Worm (Caenorhabditis elegans) whole organism, L2 larva: Measurements from ENCODE around the gene srz-16.

ENCODE experiments used
- C34F6.9 ChIP-seq: fragments of 150-350 bp; optimal IDR thresholded peaks from 2 replicates; lab custom pipeline; 2014; ENCODE audit warnings: missing biosample characterization, missing genetic modification characterization
- R02D3.7 ChIP-seq: fragments of 150-350 bp; optimal IDR thresholded peaks from 2 replicates; lab custom pipeline; 2014; ENCODE audit warnings: missing biosample characterization, missing genetic modification characterization
- Y55F3AM.14 ChIP-seq: fragments of 200-800 bp; sonication (Bioruptor generic); optimal IDR thresholded peaks from 2 replicates; lab custom pipeline; 2018; ENCODE audit warnings: mild to moderate bottlenecking, missing genetic modification characterization, missing compliant biosample characterization
- alr-1 ChIP-seq: fragments of 150-350 bp; optimal IDR thresholded peaks from 2 replicates; lab custom pipeline; 2014; ENCODE audit warnings: missing biosample characterization, missing genetic modification characterization
- aly-2 ChIP-seq: fragments of 150-350 bp; optimal IDR thresholded peaks from 2 replicates; lab custom pipeline; 2014; ENCODE audit warnings: missing biosample characterization, missing genetic modification characterization
- ama-1 ChIP-seq: fragments of 150-350 bp; optimal IDR thresholded peaks from 2 replicates; lab custom pipeline; 2018; ENCODE audit warnings: inconsistent platforms
- ceh-82 ChIP-seq: fragments of 150-350 bp; optimal IDR thresholded peaks from 2 replicates; lab custom pipeline; 2014; ENCODE audit warnings: missing biosample characterization, missing genetic modification characterization
- crh-2 ChIP-seq: sonication (generic microtip); optimal IDR thresholded peaks from 2 replicates; lab custom pipeline; 2017; ENCODE audit warnings: missing biosample characterization, missing genetic modification characterization
- elt-1 ChIP-seq: fragments of 150-350 bp; optimal IDR thresholded peaks from 2 replicates; lab custom pipeline; 2014; ENCODE audit warnings: missing biosample characterization, missing genetic modification characterization
- elt-3 ChIP-seq: sonication (generic microtip); optimal IDR thresholded peaks from 2 replicates; lab custom pipeline; 2017; ENCODE audit warnings: missing biosample characterization, missing genetic modification characterization
- fos-1 ChIP-seq: fragments of 150-350 bp; optimal IDR thresholded peaks from 2 replicates; lab custom pipeline; 2014; ENCODE audit warnings: missing biosample characterization, missing genetic modification characterization
- gmeb-1 ChIP-seq: fragments of 150-350 bp; optimal IDR thresholded peaks from 2 replicates; lab custom pipeline; 2014; ENCODE audit warnings: missing biosample characterization, missing genetic modification characterization
- lin-39 ChIP-seq: fragments of 150-350 bp; optimal IDR thresholded peaks from 2 replicates; lab custom pipeline; 2014; ENCODE audit warnings: missing biosample characterization, missing genetic modification reagents, missing genetic modification characterization
- lsy-2 ChIP-seq, 2 experiments: fragments of 150-350 bp in 1 of 2; sonication (generic microtip) in 1 of 2; optimal IDR thresholded peaks; 2 replicates each; lab custom pipeline; 2014 to 2017; ENCODE audit warnings: missing biosample characterization in 2 of 2, missing genetic modification characterization in 2 of 2
- mbf-1 ChIP-seq: sonication (generic microtip); optimal IDR thresholded peaks from 2 replicates; lab custom pipeline; 2017; ENCODE audit warnings: missing biosample characterization, missing genetic modification characterization
- mdl-1 ChIP-seq, 2 experiments: fragments of 150-350 bp in 1 of 2; sonication (generic microtip) in 1 of 2; optimal IDR thresholded peaks; 2 replicates each; lab custom pipeline; 2017; ENCODE audit warnings: missing biosample characterization in 2 of 2, missing genetic modification characterization in 2 of 2
- nhr-10 ChIP-seq: sonication (generic microtip); optimal IDR thresholded peaks from 2 replicates; lab custom pipeline; 2017; ENCODE audit warnings: missing biosample characterization, missing genetic modification characterization
- nhr-11 ChIP-seq: fragments of 150-350 bp; optimal IDR thresholded peaks from 2 replicates; lab custom pipeline; 2014; ENCODE audit warnings: missing biosample characterization, missing genetic modification characterization
- nhr-12 ChIP-seq: fragments of 150-350 bp; optimal IDR thresholded peaks from 2 replicates; lab custom pipeline; 2014; ENCODE audit warnings: missing biosample characterization, missing genetic modification characterization
- nhr-129 ChIP-seq: fragments of 150-350 bp; optimal IDR thresholded peaks from 2 replicates; lab custom pipeline; 2014; ENCODE audit warnings: missing biosample characterization, missing genetic modification characterization
- nhr-21 ChIP-seq: fragments of 150-350 bp; optimal IDR thresholded peaks from 2 replicates; lab custom pipeline; 2014; ENCODE audit warnings: missing biosample characterization, missing genetic modification characterization
- nhr-23 ChIP-seq: fragments of 150-350 bp; optimal IDR thresholded peaks from 2 replicates; lab custom pipeline; 2014; ENCODE audit warnings: missing biosample characterization, missing genetic modification reagents, missing genetic modification characterization
- nhr-237 ChIP-seq: fragments of 150-350 bp; optimal IDR thresholded peaks from 2 replicates; lab custom pipeline; 2014; ENCODE audit warnings: missing biosample characterization, missing genetic modification characterization
- nhr-25 ChIP-seq: fragments of 150-350 bp; sonication (generic microtip); optimal IDR thresholded peaks from 3 replicates; lab custom pipeline; 2014; ENCODE audit warnings: missing biosample characterization, missing genetic modification characterization
- nhr-6 ChIP-seq: fragments of 150-350 bp; optimal IDR thresholded peaks from 2 replicates; lab custom pipeline; 2014; ENCODE audit warnings: missing biosample characterization, missing genetic modification characterization
- peb-1 ChIP-seq: fragments of 150-350 bp; optimal IDR thresholded peaks from 2 replicates; lab custom pipeline; 2014; ENCODE audit warnings: missing biosample characterization, missing genetic modification characterization
- sem-4 ChIP-seq: fragments of 150-350 bp; optimal IDR thresholded peaks from 2 replicates; lab custom pipeline; 2014; ENCODE audit warnings: missing biosample characterization, missing genetic modification reagents, missing genetic modification characterization
- skn-1 ChIP-seq: sonication (generic microtip); optimal IDR thresholded peaks from 2 replicates; lab custom pipeline; 2017; ENCODE audit warnings: missing biosample characterization, missing genetic modification characterization
- sma-3 ChIP-seq: sonication (generic microtip); optimal IDR thresholded peaks from 2 replicates; lab custom pipeline; 2016; ENCODE audit warnings: missing genetic modification reagents, missing genetic modification characterization, missing compliant biosample characterization
- unc-62 ChIP-seq: fragments of 150-350 bp; optimal IDR thresholded peaks from 2 replicates; lab custom pipeline; 2014; ENCODE audit warnings: missing biosample characterization, missing genetic modification reagents, missing genetic modification characterization
- ztf-1 ChIP-seq: fragments of 200-800 bp; sonication (Bioruptor generic); conservative IDR thresholded peaks from 2 replicates; pipeline ENCODE4 v1.3.6; 2022; ENCODE audit warnings: missing genetic modification characterization, missing compliant biosample characterization
- ztf-11 ChIP-seq: sonication (generic microtip); optimal IDR thresholded peaks from 2 replicates; lab custom pipeline; 2017; ENCODE audit warnings: missing biosample characterization, missing genetic modification characterization
- ztf-4 ChIP-seq: fragments of 150-350 bp; optimal IDR thresholded peaks from 2 replicates; lab custom pipeline; 2014; ENCODE audit warnings: missing biosample characterization, missing genetic modification characterization

Gene srz-16

DNA sequence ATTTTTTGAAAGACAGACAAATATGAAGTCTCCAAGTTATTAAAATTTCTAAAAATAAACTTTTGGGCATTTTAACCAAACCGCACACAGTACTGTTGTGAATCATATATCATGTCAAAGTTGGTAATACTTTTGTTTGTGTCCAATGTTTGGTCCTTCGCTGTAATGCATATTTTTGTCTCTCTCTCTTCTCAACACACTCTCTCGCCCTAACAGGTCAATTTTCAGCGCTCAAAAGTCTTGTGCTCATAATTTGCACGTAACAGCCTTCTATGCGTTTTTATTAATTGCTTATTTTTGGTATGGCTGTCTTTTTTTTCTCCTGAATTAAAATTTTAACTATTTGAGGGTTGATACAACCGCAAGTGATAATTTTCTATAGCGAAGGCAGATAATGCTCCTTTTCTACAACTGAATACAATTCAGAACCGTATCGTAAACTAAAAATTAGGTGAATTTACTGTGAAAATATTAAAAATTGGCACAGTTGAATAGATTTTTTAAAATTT is 24.6 kb downstream of the srz-16 start:
- TF ChIP-seq peb-1 (tag; lab: Kevin White, UChicago) = no peak
- TF ChIP-seq Y55F3AM.14 (GFP tag; lab: Kevin White, UChicago) = no peak
- TF ChIP-seq nhr-25 = no peak
- TF ChIP-seq nhr-12 (tag; lab: Kevin White, UChicago) = no peak
- TF ChIP-seq ama-1 (lab: Kevin White, UChicago) = no peak
- TF ChIP-seq nhr-129 (tag; lab: Kevin White, UChicago) = no peak
- TF ChIP-seq, all 48 proteins: peak for 0

DNA sequence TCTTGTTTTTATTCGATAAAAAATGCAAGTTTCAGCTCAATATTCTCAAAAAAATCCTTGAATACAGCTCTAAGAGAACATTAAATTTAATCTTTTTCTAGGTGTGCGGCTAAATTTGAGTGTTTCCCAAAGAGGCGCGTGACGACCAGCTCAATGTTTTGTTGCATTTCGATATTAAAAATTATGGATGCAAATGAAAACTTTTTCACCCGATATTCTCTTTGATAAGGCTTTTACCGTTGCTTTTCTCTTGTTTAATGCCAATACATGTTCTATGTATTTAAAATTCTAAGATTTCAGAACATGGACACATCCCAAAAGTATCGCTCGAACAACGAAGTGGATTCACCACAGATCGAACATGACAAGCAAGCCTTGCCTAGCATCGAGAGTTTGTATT is 28.3 kb downstream of the srz-16 start, which contains the start of gene F19B2.6:
Gene F19B2.6 (plus strand): TSS at position 301 of the 400 bp plus-strand sequence.
- no peak for TF ChIP-seq elt-1 (tag; lab: Kevin White, UChicago)
- no peak for TF ChIP-seq elt-3 (tag; lab: Kevin White, UChicago)
- TF ChIP-seq nhr-25 = no peak
- TF ChIP-seq alr-1 (tag; lab: Kevin White, UChicago) = no peak
- TF ChIP-seq nhr-11 (tag; lab: Kevin White, UChicago) = no peak
- TF ChIP-seq C34F6.9 (tag; lab: Kevin White, UChicago) = no peak
- no peak for TF ChIP-seq sem-4
- no peak for TF ChIP-seq ztf-4 (tag; lab: Kevin White, UChicago)
- TF ChIP-seq skn-1 (tag; lab: Kevin White, UChicago) = no peak
- no peak for TF ChIP-seq Y55F3AM.14 (GFP tag; lab: Kevin White, UChicago)
- no peak for TF ChIP-seq nhr-237 (tag; lab: Kevin White, UChicago)
- no peak for TF ChIP-seq sma-3 (GFP tag; lab: Kevin White, UChicago)
- TF ChIP-seq nhr-12 (tag; lab: Kevin White, UChicago) = no peak
- TF ChIP-seq ztf-1 (GFP tag; lab: Robert Waterston, UW) = no peak
- no peak for TF ChIP-seq mdl-1 (tag; optimal IDR thresholded peaks at IDR 0.05; lab: Kevin White, UChicago)
- TF ChIP-seq aly-2 = no peak
- TF ChIP-seq nhr-6 (tag; lab: Kevin White, UChicago) = no peak
- no peak for TF ChIP-seq ztf-11

DNA sequence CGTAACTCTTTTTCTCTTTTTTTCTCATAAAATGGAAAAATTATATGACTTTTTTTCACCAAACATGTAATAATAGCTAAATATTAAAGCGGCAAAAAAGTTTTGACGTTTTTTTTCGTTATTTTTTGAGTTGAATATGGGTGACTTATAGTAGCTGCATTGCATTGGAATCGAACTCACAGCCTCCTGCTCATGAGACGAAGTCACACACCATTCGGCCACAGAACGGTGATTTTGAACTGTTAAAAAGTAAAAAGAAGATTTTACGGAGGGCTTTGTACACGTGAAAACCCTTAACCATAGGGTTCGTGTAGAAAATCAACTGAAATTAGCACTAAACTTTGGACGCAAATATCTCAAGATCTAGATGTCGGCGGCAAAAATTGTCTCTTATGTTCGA is 34.6 kb downstream of the srz-16 start:
- TF ChIP-seq sem-4 (no peak), nhr-21 (tag; lab: Kevin White, UChicago) (no peak), nhr-11 (tag; lab: Kevin White, UChicago) (no peak), C34F6.9 (tag; lab: Kevin White, UChicago) (no peak), nhr-23 (tag; lab: Kevin White, UChicago) (no peak), mbf-1 (no peak), nhr-10 (tag; lab: Kevin White, UChicago) (no peak), nhr-6 (tag; lab: Kevin White, UChicago) (no peak), mdl-1 (tag; optimal IDR thresholded peaks at IDR 0.05; lab: Kevin White, UChicago) (no peak), fos-1 (no peak)

DNA sequence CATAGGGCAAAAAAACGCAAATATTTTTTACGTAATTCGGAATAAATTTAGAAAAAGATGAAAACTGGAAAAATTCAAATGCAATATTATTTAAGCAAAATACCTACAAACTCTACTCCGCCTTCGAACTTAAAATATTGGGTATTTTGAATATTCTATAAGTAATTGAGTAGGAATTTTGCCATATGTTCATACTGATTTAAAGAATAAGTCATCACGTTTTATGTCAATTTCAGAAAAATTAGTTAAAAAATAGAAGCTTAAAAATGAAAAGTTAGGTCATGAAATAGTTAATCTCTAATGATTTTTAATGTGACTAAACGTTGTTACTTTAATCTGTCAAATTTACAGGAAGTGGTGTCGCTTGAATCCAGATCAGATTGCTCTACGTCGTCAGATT is 35.0 kb downstream of the srz-16 start, which contains the start of gene F19B2.7:
Gene F19B2.7 (plus strand): TSS at position 301 of the 400 bp plus-strand sequence.
- TF ChIP-seq ztf-4 (tag; lab: Kevin White, UChicago) (no peak), unc-62 (GFP tag; lab: Kevin White, UChicago) (no peak), lsy-2 (tag; optimal IDR thresholded peaks at IDR 0.05; lab: Kevin White, UChicago) (no peak), R02D3.7 (tag; lab: Kevin White, UChicago) (no peak)

DNA sequence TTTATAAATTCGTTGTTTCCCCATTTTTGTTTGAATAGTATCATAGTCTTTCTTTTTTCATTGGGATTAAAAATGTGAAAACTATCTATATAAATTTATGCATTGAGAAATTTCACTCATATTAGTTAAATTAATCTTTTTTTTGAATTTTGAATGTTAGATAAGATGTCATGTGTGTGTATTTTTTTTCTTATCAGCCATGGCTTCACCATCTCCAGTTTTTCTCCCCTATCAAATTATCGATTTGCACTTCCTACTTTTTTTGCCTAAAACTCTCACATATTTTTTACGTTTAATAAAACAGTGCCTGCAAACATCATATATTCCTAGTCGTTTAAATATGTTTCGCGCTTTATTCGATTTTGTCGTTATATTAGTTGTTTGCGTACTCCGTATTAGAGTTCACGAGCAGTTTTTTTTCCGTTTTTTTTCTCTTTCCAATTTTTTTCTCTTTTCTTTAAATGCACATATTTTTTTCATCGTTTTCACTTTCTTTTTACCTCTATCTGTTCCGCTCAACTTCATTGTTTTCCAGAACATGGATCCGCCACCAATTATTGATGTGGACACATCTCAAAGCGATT is 38.7 kb downstream of the srz-16 start, which contains the start of gene Y113G7A.13:
Gene Y113G7A.13 (plus strand): TSS at position 534 of the 584 bp plus-strand sequence.
- TF ChIP-seq gmeb-1 (tag; lab: Kevin White, UChicago) (peak; percentile 35), ceh-82 (no peak), fos-1 (peak; percentile 75), ztf-1 (GFP tag; lab: Robert Waterston, UW) (no peak), nhr-129 (tag; lab: Kevin White, UChicago) (no peak), lin-39 (tag; lab: Kevin White, UChicago) (no peak), crh-2 (tag; lab: Kevin White, UChicago) (no peak)
